Fruit fly (Drosophila melanogaster): ENCODE results near the gene Septin1.
A peak's percentile ranks its signal among the peaks of the same experiment; 100 is the strongest.

The Septin1 gene

dm6 chrX:21323933-21324688, 34.0 kb upstream of the Septin1 start, which contains the start of the genes Dd and CG1486 (continued):
- TF ChIP-seq dpn (GFP tag; optimal IDR thresholded peaks at IDR 0.05) (peak in 1 of 2 experiments; percentile 1), Deaf1 (tag; optimal IDR thresholded peaks at IDR 0.05) (no peak), cg (GFP tag; optimal IDR thresholded peaks at IDR 0.05) (peak; percentile 93), dmrt11E (tag; optimal IDR thresholded peaks at IDR 0.05) (peak; percentile 9), Awh (GFP tag; IDR thresholded peaks at IDR 0.05) (no peak), CG6272 (GFP tag; IDR thresholded peaks at IDR 0.05) (0 out of 2 replicates have a peak, but pooled peaks have one; percentile 29), CG15514 (GFP tag; optimal IDR thresholded peaks at IDR 0.05) (peak; percentile 63), hb (GFP tag; IDR thresholded peaks at IDR 0.05; ENCODE audit: partially characterized antibody) (peak; percentile 90), pita (GFP tag; optimal IDR thresholded peaks at IDR 0.05) (peak; percentile 66), sna (GFP tag; IDR thresholded peaks at IDR 0.05; ENCODE audit: partially characterized antibody) (peak; percentile 69; the same call in 1 of the 2 replicates), CG30431 (GFP tag; optimal IDR thresholded peaks at IDR 0.05) (no peak), CG16863 (GFP tag; optimal IDR thresholded peaks at IDR 0.05) (peak; percentile 49), CG14667 (GFP tag; IDR thresholded peaks at IDR 0.05) (no peak), Nf-YB (GFP tag; optimal IDR thresholded peaks at IDR 0.05) (no peak), bbx (GFP tag; IDR thresholded peaks at IDR 0.05; ENCODE audit: partially characterized antibody) (peak; percentile 89), MESR4 (GFP tag; optimal IDR thresholded peaks at IDR 0.05) (peak; percentile 71), Pdp1 (GFP tag; optimal IDR thresholded peaks at IDR 0.05) (peak in 1 of 2 experiments; percentile 73), HLHmδ (GFP tag; optimal IDR thresholded peaks at IDR 0.05) (peak; percentile 23), CG42726 (GFP tag; IDR thresholded peaks at IDR 0.05; ENCODE audit: partially characterized antibody) (peak; percentile 85; the same call in 1 of the 2 replicates), grau (tag; optimal IDR thresholded peaks at IDR 0.05) (peak; percentile 29), amos (GFP tag; IDR thresholded peaks at IDR 0.05; ENCODE audit: partially characterized antibody) (peak; percentile 93), emc (GFP tag; optimal IDR thresholded peaks at IDR 0.05) (no peak), ato (GFP tag; IDR thresholded peaks at IDR 0.05; ENCODE audit: partially characterized antibody) (peak; percentile 70), HmgZ (tag; optimal IDR thresholded peaks at IDR 0.05) (peak; percentile 37), CG17612 (GFP tag; IDR thresholded peaks at IDR 0.05) (no peak), pnt (GFP tag; optimal IDR thresholded peaks at IDR 0.05) (peak; percentile 9), CG18011 (GFP tag; optimal IDR thresholded peaks at IDR 0.05) (no peak), hbn (GFP tag; IDR thresholded peaks at IDR 0.05; ENCODE audit: partially characterized antibody) (peak; percentile 74), Bgb (GFP tag; IDR thresholded peaks at IDR 0.05; ENCODE audit: partially characterized antibody) (peak; percentile 88), CG1529 (GFP tag; optimal IDR thresholded peaks at IDR 0.05) (no peak), CG13287 (GFP tag; IDR thresholded peaks at IDR 0.05; ENCODE audit: partially characterized antibody) (peak; percentile 80), jing (GFP tag; optimal IDR thresholded peaks at IDR 0.05) (no peak), CG9817 (tag; optimal IDR thresholded peaks at IDR 0.05) (peak; percentile 16), usp (GFP tag; optimal IDR thresholded peaks at IDR 0.05) (no peak), CG33213 (GFP tag; optimal IDR thresholded peaks at IDR 0.05) (peak; percentile 44), ind (GFP tag; optimal IDR thresholded peaks at IDR 0.05) (no peak), CG9797 (GFP tag; optimal IDR thresholded peaks at IDR 0.05) (peak; percentile 98), mam (GFP tag; optimal IDR thresholded peaks at IDR 0.05) (no peak), stwl (tag; optimal IDR thresholded peaks at IDR 0.05) (peak; percentile 44), Trl (optimal IDR thresholded peaks at IDR 0.05) (peak in 1 of 2 experiments; percentile 39), Trl (GFP tag; optimal IDR thresholded peaks at IDR 0.05) (no peak), CG11696 (GFP tag; IDR thresholded peaks at IDR 0.05) (no peak), MBD-R2 (GFP tag; IDR thresholded peaks at IDR 0.05) (peak; percentile 48; the same call in 1 of the 2 replicates), slbo (GFP tag; IDR thresholded peaks at IDR 0.05) (peak; percentile 7; the same call in 1 of the 2 replicates), unpg (GFP tag; optimal IDR thresholded peaks at IDR 0.05) (no peak), CG10147 (GFP tag; optimal IDR thresholded peaks at IDR 0.05) (no peak), vnd (GFP tag; IDR thresholded peaks at IDR 0.05; ENCODE audit: partially characterized antibody) (peak; percentile 92), CG15011 (GFP tag; optimal IDR thresholded peaks at IDR 0.05) (no peak)

Data from whole organism, embryonic.